Fruit fly (Drosophila melanogaster) whole organism, embryonic: ENCODE data around the gene CG3702.
A peak's percentile ranks its signal among the peaks of the same experiment; 100 is the strongest.

Experiments
- Ada2b ChIP-seq: fragments of 200-800 bp; sonication (Bioruptor generic); IDR thresholded peaks from 2 replicates; pipeline ENCODE4 v1.3.6; 2022; ENCODE audit warnings: missing biosample characterization, missing genetic modification characterization
- Bgb ChIP-seq: fragments of 200-800 bp; sonication (Bioruptor generic); IDR thresholded peaks from 2 replicates; pipeline ENCODE4 v1.3.6; 2022; ENCODE audit warnings: missing biosample characterization, missing genetic modification characterization; ENCODE audit not compliant: partially characterized antibody
- C15 ChIP-seq: fragments of 200-800 bp; sonication (Bioruptor generic); IDR thresholded peaks from 3 replicates; pipeline ENCODE4 v1.3.6; 2022; ENCODE audit warnings: missing biosample characterization, missing genetic modification characterization
- CG10543 ChIP-seq: fragments of 200-800 bp; sonication (Bioruptor generic); optimal IDR thresholded peaks from 3 replicates; lab custom pipeline; 2017; ENCODE audit warnings: missing biosample characterization, mild to moderate bottlenecking, missing genetic modification characterization, moderate library complexity
- CG11695 ChIP-seq: fragments of 200-800 bp; sonication (Bioruptor generic); IDR thresholded peaks from 3 replicates; pipeline ENCODE4 v1.3.6; 2022; ENCODE audit warnings: missing biosample characterization, missing genetic modification characterization
- CG12744 ChIP-seq: fragments of 200-800 bp; sonication (Bioruptor generic); optimal IDR thresholded peaks from 2 replicates; lab custom pipeline; 2016; ENCODE audit warnings: missing biosample characterization, missing genetic modification characterization
- CG14050 ChIP-seq: fragments of 200-800 bp; sonication (Bioruptor generic); IDR thresholded peaks from 3 replicates; pipeline ENCODE4 v1.3.6; 2022; ENCODE audit warnings: missing biosample characterization, missing genetic modification characterization
- CG15514 ChIP-seq: fragments of 200-800 bp; sonication (Bioruptor generic); optimal IDR thresholded peaks from 3 replicates; lab custom pipeline; 2017; ENCODE audit warnings: missing biosample characterization, missing genetic modification characterization, mild to moderate bottlenecking, moderate library complexity, missing genetic modification reagents
- CG16815 ChIP-seq: fragments of 200-800 bp; sonication (Bioruptor generic); optimal IDR thresholded peaks from 3 replicates; lab custom pipeline; 2017; ENCODE audit warnings: missing biosample characterization, mild to moderate bottlenecking, missing genetic modification characterization
- CG17612 ChIP-seq: fragments of 200-800 bp; sonication (Bioruptor generic); IDR thresholded peaks from 2 replicates; pipeline ENCODE4 v1.3.6; 2022; ENCODE audit warnings: missing biosample characterization, missing genetic modification characterization
- CG18599 ChIP-seq: fragments of 200-800 bp; sonication (Bioruptor generic); optimal IDR thresholded peaks from 3 replicates; lab custom pipeline; 2017; ENCODE audit warnings: missing biosample characterization, missing genetic modification characterization, mild to moderate bottlenecking, moderate library complexity, missing genetic modification reagents
- CG2120 ChIP-seq: fragments of 200-800 bp; sonication (Bioruptor generic); optimal IDR thresholded peaks from 3 replicates; lab custom pipeline; 2016; ENCODE audit warnings: missing biosample characterization, missing genetic modification characterization
- CG2678 ChIP-seq: fragments of 200-800 bp; sonication (Bioruptor generic); optimal IDR thresholded peaks from 3 replicates; lab custom pipeline; 2019; ENCODE audit warnings: missing biosample characterization, mild to moderate bottlenecking, missing genetic modification characterization, moderate library complexity
- CG30431 ChIP-seq: fragments of 200-800 bp; sonication (Bioruptor generic); optimal IDR thresholded peaks from 2 replicates; lab custom pipeline; 2017; ENCODE audit warnings: missing biosample characterization, missing genetic modification characterization
- CG33213 ChIP-seq: fragments of 200-800 bp; sonication (Bioruptor generic); optimal IDR thresholded peaks from 3 replicates; lab custom pipeline; 2016; ENCODE audit warnings: missing biosample characterization, missing genetic modification characterization
- CG3847 ChIP-seq: fragments of 200-800 bp; sonication (Bioruptor generic); IDR thresholded peaks from 2 replicates; pipeline ENCODE4 v1.3.6; 2022; ENCODE audit warnings: missing biosample characterization, missing genetic modification characterization
- CG6689 ChIP-seq: fragments of 200-800 bp; sonication (Bioruptor generic); IDR thresholded peaks from 2 replicates; pipeline ENCODE4 v1.3.6; 2022; ENCODE audit warnings: missing biosample characterization, missing genetic modification characterization
- CG8388 ChIP-seq: fragments of 200-800 bp; sonication (Bioruptor generic); optimal IDR thresholded peaks from 2 replicates; lab custom pipeline; 2019; ENCODE audit warnings: missing biosample characterization, mild to moderate bottlenecking, missing genetic modification characterization, moderate library complexity
- Dfd ChIP-seq, 2 experiments: fragments of >200 bp; optimal IDR thresholded peaks; 2 replicates each; lab custom pipeline; 2017; ENCODE audit warnings: missing biosample characterization in 2 of 2, missing genetic modification characterization in 2 of 2
- Dp ChIP-seq: fragments of 200-800 bp; sonication (Bioruptor generic); optimal IDR thresholded peaks from 2 replicates; lab custom pipeline; 2018; ENCODE audit warnings: missing biosample characterization, mild to moderate bottlenecking, missing genetic modification characterization, moderate library complexity
- Ets65A ChIP-seq: fragments of 200-800 bp; sonication (Bioruptor generic); peaks from one replicate; lab custom pipeline; 2016; ENCODE audit warnings: missing biosample characterization, missing genetic modification characterization
- Hmr ChIP-seq: fragments of 200-800 bp; sonication (Bioruptor generic); optimal IDR thresholded peaks from 3 replicates; lab custom pipeline; 2017; ENCODE audit warnings: mild to moderate bottlenecking, missing biosample characterization, missing genetic modification reagents, missing genetic modification characterization
- Med ChIP-seq: fragments of 200-800 bp; sonication (Bioruptor generic); peaks from one replicate; lab custom pipeline; 2016; ENCODE audit warnings: missing biosample characterization, missing genetic modification characterization, mild to moderate bottlenecking, inconsistent platforms, moderate library complexity
- Meics ChIP-seq: fragments of 200-800 bp; sonication (Bioruptor generic); optimal IDR thresholded peaks from 2 replicates; lab custom pipeline; 2017; ENCODE audit warnings: missing biosample characterization, mild to moderate bottlenecking, missing genetic modification characterization
- Pdp1 ChIP-seq, 2 experiments: fragments of 200-800 bp; sonication (Bioruptor generic); optimal IDR thresholded peaks; 3 replicates each; lab custom pipeline; 2016; ENCODE audit warnings: missing biosample characterization in 2 of 2, missing genetic modification characterization in 2 of 2, mild to moderate bottlenecking in 1 of 2, moderate library complexity in 1 of 2
- Sin3A ChIP-seq: fragments of >200 bp; optimal IDR thresholded peaks from 2 replicates; lab custom pipeline; 2018
- Sox100B ChIP-seq: fragments of 200-800 bp; sonication (Bioruptor generic); optimal IDR thresholded peaks from 3 replicates; lab custom pipeline; 2018; ENCODE audit warnings: missing biosample characterization, mild to moderate bottlenecking, missing genetic modification characterization
- Taf1 ChIP-seq: fragments of 200-800 bp; sonication (Bioruptor generic); IDR thresholded peaks from 2 replicates; pipeline ENCODE4 v1.3.6; 2022; ENCODE audit warnings: missing biosample characterization, missing genetic modification characterization
- Usf ChIP-seq: fragments of 200-800 bp; sonication (Bioruptor generic); optimal IDR thresholded peaks from 2 replicates; lab custom pipeline; 2017; ENCODE audit warnings: missing genotype, missing biosample characterization, missing genetic modification characterization
- ase ChIP-seq: fragments of 200-800 bp; sonication (Bioruptor generic); IDR thresholded peaks from 3 replicates; pipeline ENCODE4 v1.3.6; 2022; ENCODE audit warnings: missing biosample characterization, missing genetic modification characterization
- dysf ChIP-seq: fragments of 200-800 bp; sonication (Bioruptor generic); IDR thresholded peaks from 3 replicates; pipeline ENCODE4 v1.3.6; 2022; ENCODE audit warnings: missing biosample characterization, missing genetic modification characterization
- emc ChIP-seq: fragments of 200-800 bp; sonication (Bioruptor generic); optimal IDR thresholded peaks from 2 replicates; lab custom pipeline; 2016; ENCODE audit warnings: missing biosample characterization, missing genetic modification characterization
- gem ChIP-seq: fragments of 200-800 bp; sonication (Bioruptor generic); optimal IDR thresholded peaks from 2 replicates; lab custom pipeline; 2019; ENCODE audit warnings: missing biosample characterization, mild to moderate bottlenecking, missing genetic modification characterization, moderate library complexity
- grau ChIP-seq: fragments of 200-800 bp; optimal IDR thresholded peaks from 3 replicates; lab custom pipeline; 2019; ENCODE audit warnings: missing biosample characterization, mild to moderate bottlenecking, missing genetic modification characterization, moderate library complexity
- ranshi ChIP-seq: fragments of 200-800 bp; sonication (Bioruptor generic); IDR thresholded peaks from 2 replicates; pipeline ENCODE4 v1.3.6; 2022; ENCODE audit warnings: missing biosample characterization, missing genetic modification characterization
- sens ChIP-seq: fragments of 200-800 bp; sonication (Bioruptor generic); peaks from one replicate; lab custom pipeline; 2016; ENCODE audit warnings: missing biosample characterization, missing genetic modification characterization
- sens-2 ChIP-seq: fragments of 200-800 bp; sonication (Bioruptor generic); IDR thresholded peaks from 2 replicates; pipeline ENCODE4 v1.3.6; 2022; ENCODE audit warnings: missing biosample characterization, missing genetic modification characterization
- stc ChIP-seq: fragments of 200-800 bp; sonication (Bioruptor generic); IDR thresholded peaks from 2 replicates; pipeline ENCODE4 v1.3.6; 2022; ENCODE audit warnings: missing biosample characterization, missing genetic modification characterization
- vvl ChIP-seq: fragments of 200-800 bp; sonication (Bioruptor generic); IDR thresholded peaks from 2 replicates; pipeline ENCODE4 v1.3.6; 2022; ENCODE audit warnings: missing biosample characterization, missing genetic modification characterization

CG3702 gene

dm6 chr2L:4246376-4246775, 19.5 kb upstream of the CG3702 start (continued):
- TF ChIP-seq CG18599 (GFP tag; lab: Kevin White, UChicago) (peak; percentile 60), CG3847 (peak; percentile 33; the same call in 1 of the 2 replicates), C15 (GFP tag; lab: Robert Waterston, UW) (no peak), stc (GFP tag; lab: Robert Waterston, UW) (no peak), emc (GFP tag; lab: Kevin White, UChicago) (no peak), Sin3A (lab: Kevin White, UChicago) (no peak), vvl (0 out of 2 replicates have a peak, but pooled peaks have one; percentile 16), Sox100B (GFP tag; lab: Kevin White, UChicago) (no peak), CG33213 (GFP tag; lab: Kevin White, UChicago) (no peak), grau (tag; lab: Kevin White, UChicago) (peak; percentile 19), Hmr (GFP tag; lab: Kevin White, UChicago) (peak; percentile 34), dysf (GFP tag; lab: Robert Waterston, UW) (0 out of 3 replicates have a peak, but pooled peaks have one; percentile 35), Usf (GFP tag; lab: Kevin White, UChicago) (no peak), CG16815 (GFP tag; lab: Kevin White, UChicago) (no peak), gem (tag; lab: Kevin White, UChicago) (peak; percentile 29), Med (GFP tag; lab: Kevin White, UChicago) (peak; percentile 61), CG30431 (no peak), CG10543 (GFP tag; lab: Kevin White, UChicago) (no peak), CG6689 (GFP tag; lab: Robert Waterston, UW) (0 out of 2 replicates have a peak, but pooled peaks have one; percentile 18), Taf1 (GFP tag; lab: Robert Waterston, UW) (no peak), CG14050 (GFP tag; lab: Robert Waterston, UW) (no peak), CG12744 (GFP tag; lab: Kevin White, UChicago) (no peak), Meics (GFP tag; lab: Kevin White, UChicago) (peak; percentile 39), Pdp1 (GFP tag; optimal IDR thresholded peaks at IDR 0.05; lab: Kevin White, UChicago) (peak in 1 of 2 experiments; percentile 52), Bgb (GFP tag; lab: Robert Waterston, UW) (no peak), CG15514 (GFP tag; lab: Kevin White, UChicago) (peak; percentile 21), Dp (GFP tag; lab: Kevin White, UChicago) (no peak), Ada2b (GFP tag; lab: Robert Waterston, UW) (no peak), CG11695 (GFP tag; lab: Robert Waterston, UW) (no peak), CG2678 (tag; lab: Kevin White, UChicago) (peak; percentile 29), CG2120 (GFP tag; lab: Kevin White, UChicago) (peak; percentile 40), sens-2 (GFP tag; lab: Robert Waterston, UW) (no peak)
- TF ChIP-seq, all 482 proteins: peak for 28

- no peak for TF ChIP-seq Dfd (GFP tag; optimal IDR thresholded peaks at IDR 0.05; lab: Kevin White, UChicago)
- peak; percentile 12 for TF ChIP-seq gem (tag; lab: Kevin White, UChicago)
- TF ChIP-seq CG8388 = no peak
- TF ChIP-seq Med (GFP tag; lab: Kevin White, UChicago) = peak; percentile 35
- TF ChIP-seq ase (GFP tag; lab: Robert Waterston, UW) = no peak
- TF ChIP-seq CG17612 (GFP tag; lab: Robert Waterston, UW) = no peak
- peak; percentile 66 for TF ChIP-seq sens
- 0 out of 2 replicates have a peak, but pooled peaks have one; percentile 10 for TF ChIP-seq ranshi (GFP tag; lab: Robert Waterston, UW)
- peak; percentile 72 for TF ChIP-seq Ets65A (GFP tag; lab: Kevin White, UChicago)
These were observed 14.6 kb upstream of the CG3702 start for dm6 chr2L:4241513-4241912.
